Worm (Caenorhabditis elegans): ENCODE data around the gene K04C2.3.

K04C2.3 gene

DNA sequence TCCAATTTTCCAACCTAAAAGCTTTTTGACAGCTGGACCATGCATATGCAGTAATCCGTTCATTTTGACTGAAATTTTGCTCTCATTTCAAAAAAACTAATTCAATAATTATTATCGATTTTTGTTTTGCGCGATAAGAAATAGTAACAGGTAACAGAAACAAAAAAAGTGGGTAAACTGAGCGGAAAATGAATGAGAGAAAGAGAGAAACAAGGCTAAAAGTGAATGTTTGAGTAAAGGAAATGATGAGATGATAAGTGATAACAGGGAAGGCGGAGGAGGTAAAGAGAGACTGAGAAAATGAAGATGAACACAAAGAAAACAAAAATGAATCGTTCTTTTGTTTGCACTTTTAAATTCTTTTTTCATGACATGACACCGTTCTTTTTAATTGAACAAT is 9.0 kb upstream of the K04C2.3 start, which contains the start of gene sma-3 (continued):
- TF ChIP-seq mxl-3 (GFP tag; optimal IDR thresholded peaks at IDR 0.05) (no peak), pha-4 (GFP tag; IDR thresholded peaks at IDR 0.05) (no peak), pha-4 (tag; optimal IDR thresholded peaks at IDR 0.05) (no peak), daf-16 (GFP tag; optimal IDR thresholded peaks at IDR 0.05) (no peak), daf-16 (tag; optimal IDR thresholded peaks at IDR 0.05) (peak; percentile 91), unc-39 (tag; optimal IDR thresholded peaks at IDR 0.05) (no peak), lin-38 (GFP tag; IDR thresholded peaks at IDR 0.05) (no peak), arid-1 (GFP tag; conservative IDR thresholded peaks at IDR 0.05) (no peak), daf-8 (GFP tag; IDR thresholded peaks at IDR 0.05) (no peak), Y48G9A.11 (GFP tag; IDR thresholded peaks at IDR 0.05) (no peak), ama-1 (optimal IDR thresholded peaks at IDR 0.05) (no peak), daf-19 (GFP tag; conservative IDR thresholded peaks at IDR 0.05) (no peak), lir-3 (tag; optimal IDR thresholded peaks at IDR 0.05) (no peak), nhr-11 (tag; optimal IDR thresholded peaks at IDR 0.05) (no peak), unc-62 (GFP tag; optimal IDR thresholded peaks at IDR 0.05 in 1 of 2) (peak in 1 of 2 experiments; percentile 94), unc-62 (tag; optimal IDR thresholded peaks at IDR 0.05) (no peak), ceh-28 (tag; optimal IDR thresholded peaks at IDR 0.05) (peak; percentile 40), lin-1 (GFP tag; IDR thresholded peaks at IDR 0.05) (peak; percentile 55; the same call in 1 of the 2 replicates), lsy-2 (tag; optimal IDR thresholded peaks at IDR 0.05) (no peak), mxl-2 (GFP tag; conservative IDR thresholded peaks at IDR 0.05) (no peak), egl-43 (GFP tag; IDR thresholded peaks at IDR 0.05) (no peak), zag-1 (tag; optimal IDR thresholded peaks at IDR 0.05) (no peak), R02D3.7 (tag; optimal IDR thresholded peaks at IDR 0.05) (no peak), nhr-10 (tag; optimal IDR thresholded peaks at IDR 0.05) (no peak), dpl-1 (GFP tag; optimal IDR thresholded peaks at IDR 0.05) (no peak), lin-13 (GFP tag; optimal IDR thresholded peaks at IDR 0.05) (no peak), cey-2 (tag; optimal IDR thresholded peaks at IDR 0.05; ENCODE audit: borderline replicate concordance, insufficient read depth) (no peak), saeg-2 (GFP tag; IDR thresholded peaks at IDR 0.05) (no peak), set-16 (GFP tag; IDR thresholded peaks at IDR 0.05) (no peak)

DNA sequence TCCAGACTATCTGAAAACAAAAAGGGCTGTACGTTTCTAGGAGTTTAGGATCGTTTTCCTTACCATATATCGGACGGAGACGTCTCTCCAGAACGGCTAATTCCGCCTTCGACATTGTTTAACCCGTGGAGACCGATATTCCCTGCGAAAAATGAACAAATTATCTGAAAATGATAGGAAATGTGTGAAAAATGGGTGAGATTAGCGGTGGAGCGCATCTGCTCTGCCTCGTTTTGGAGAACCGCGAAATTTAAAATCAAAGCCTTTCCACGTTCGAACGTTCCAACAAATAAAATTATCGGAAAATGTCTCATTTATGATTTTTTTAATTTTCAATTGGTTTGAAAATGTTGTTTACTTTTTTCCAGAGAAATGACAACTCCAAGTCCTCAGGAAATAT is 3.6 kb upstream of the K04C2.3 start, which contains the start of the genes cra-1 and kbp-1:
Gene cra-1, minus strand, starts transcription at position 193 of the 400 bp plus-strand sequence.
Gene kbp-1, plus strand, starts transcription at position 366 of the 400 bp plus-strand sequence.
- TF ChIP-seq gei-8 (GFP tag; optimal IDR thresholded peaks at IDR 0.05) (no peak), set-16 (GFP tag; IDR thresholded peaks at IDR 0.05) (no peak), nhr-6 (tag; optimal IDR thresholded peaks at IDR 0.05) (no peak), lsy-2 (tag; optimal IDR thresholded peaks at IDR 0.05) (peak in 1 of 2 experiments; percentile 55), arid-1 (GFP tag; conservative IDR thresholded peaks at IDR 0.05) (no peak), dpl-1 (GFP tag; optimal IDR thresholded peaks at IDR 0.05) (peak; percentile 82), dmd-6 (GFP tag; IDR thresholded peaks at IDR 0.05) (0 out of 2 replicates have a peak, but pooled peaks have one; percentile 10), nhr-48 (tag; optimal IDR thresholded peaks at IDR 0.05) (no peak), dmd-8 (GFP tag; IDR thresholded peaks at IDR 0.05) (no peak), hlh-30 (tag; optimal IDR thresholded peaks at IDR 0.05; ENCODE audit: insufficient read depth) (no peak), lin-38 (GFP tag; IDR thresholded peaks at IDR 0.05) (peak; percentile 91), lin-1 (GFP tag; IDR thresholded peaks at IDR 0.05) (no peak), nhr-11 (tag; optimal IDR thresholded peaks at IDR 0.05) (peak; percentile 13), ceh-20 (GFP tag; IDR thresholded peaks at IDR 0.05) (no peak), ztf-7 (tag; optimal IDR thresholded peaks at IDR 0.05) (no peak), aly-2 (tag; optimal IDR thresholded peaks at IDR 0.05) (no peak), nhr-41 (GFP tag; IDR thresholded peaks at IDR 0.05) (no peak), ceh-32 (tag; optimal IDR thresholded peaks at IDR 0.05; ENCODE audit: poor library complexity) (no peak), zag-1 (tag; optimal IDR thresholded peaks at IDR 0.05) (no peak), tag-97 (GFP tag; IDR thresholded peaks at IDR 0.05) (no peak), nhr-25 (tag; optimal IDR thresholded peaks at IDR 0.05; ENCODE audit: borderline replicate concordance, insufficient read depth) (no peak), unc-130 (GFP tag; optimal IDR thresholded peaks at IDR 0.05) (no peak), nhr-76 (tag; optimal IDR thresholded peaks at IDR 0.05) (no peak), R02D3.7 (tag; optimal IDR thresholded peaks at IDR 0.05) (no peak), spr-3 (GFP tag; optimal IDR thresholded peaks at IDR 0.05) (no peak), rbr-2 (tag; optimal IDR thresholded peaks at IDR 0.05) (no peak), zip-11 (GFP tag; IDR thresholded peaks at IDR 0.05) (no peak), pqm-1 (tag; optimal IDR thresholded peaks at IDR 0.05) (no peak), madf-5 (GFP tag; IDR thresholded peaks at IDR 0.05) (no peak), F26F4.8 (GFP tag; conservative IDR thresholded peaks at IDR 0.05) (no peak), Y48G9A.11 (GFP tag; IDR thresholded peaks at IDR 0.05) (no peak), hlh-11 (tag; optimal IDR thresholded peaks at IDR 0.05) (no peak)
